Worm (Caenorhabditis elegans) whole organism, early embryonic: ENCODE measurements around the gene emb-5.

Experiments
- B0310.2 ChIP-seq: sonication (generic microtip); optimal IDR thresholded peaks from 2 replicates; lab custom pipeline; 2016; ENCODE audit warnings: mild to moderate bottlenecking, missing genetic modification characterization, missing compliant biosample characterization
- F13C5.2 ChIP-seq: sonication (generic microtip); optimal IDR thresholded peaks from 2 replicates; lab custom pipeline; 2017; ENCODE audit warnings: mild to moderate bottlenecking, missing genetic modification characterization, inconsistent platforms, missing compliant biosample characterization
- aly-1 ChIP-seq: sonication (generic microtip); optimal IDR thresholded peaks from 2 replicates; lab custom pipeline; 2016; ENCODE audit warnings: missing genetic modification characterization, missing compliant biosample characterization
- ama-1 ChIP-seq: fragments of 150-350 bp; optimal IDR thresholded peaks from 2 replicates; lab custom pipeline; 2014
- ceh-36 ChIP-seq: sonication (generic microtip); optimal IDR thresholded peaks from 2 replicates; lab custom pipeline; 2016; ENCODE audit warnings: missing genetic modification characterization, inconsistent platforms, missing compliant biosample characterization
- flt-1 ChIP-seq: fragments of 200-800 bp; sonication (Bioruptor generic); IDR thresholded peaks from 2 replicates; pipeline ENCODE4 v1.3.6; 2022; ENCODE audit warnings: missing genetic modification characterization, missing compliant biosample characterization
- hmg-4 ChIP-seq: fragments of 200-800 bp; sonication (Bioruptor generic); optimal IDR thresholded peaks from 2 replicates; lab custom pipeline; 2018; ENCODE audit warnings: mild to moderate bottlenecking, missing genetic modification characterization, missing compliant biosample characterization
- pes-1 ChIP-seq: fragments of 200-800 bp; sonication (Bioruptor generic); IDR thresholded peaks from 2 replicates; pipeline ENCODE4 v1.3.6; 2022; ENCODE audit warnings: missing genetic modification reagents, missing genetic modification characterization, missing compliant biosample characterization
- sea-1 ChIP-seq: fragments of 200-800 bp; sonication (Bioruptor generic); conservative IDR thresholded peaks from 2 replicates; pipeline ENCODE4 v1.3.6; 2022; ENCODE audit warnings: missing genetic modification characterization, missing compliant biosample characterization
- tbx-11 ChIP-seq: fragments of 200-800 bp; sonication (Bioruptor generic); IDR thresholded peaks from 2 replicates; pipeline ENCODE4 v1.3.6; 2022; ENCODE audit warnings: missing genetic modification characterization, missing compliant biosample characterization
- tbx-37 ChIP-seq: fragments of 200-800 bp; sonication (Bioruptor generic); conservative IDR thresholded peaks from 2 replicates; pipeline ENCODE4 v1.3.6; 2022; ENCODE audit warnings: missing genetic modification reagents, missing genetic modification characterization, missing compliant biosample characterization
- tra-4 ChIP-seq: sonication (generic microtip); optimal IDR thresholded peaks from 2 replicates; lab custom pipeline; 2017; ENCODE audit warnings: missing genetic modification characterization, missing compliant biosample characterization

DNA sequence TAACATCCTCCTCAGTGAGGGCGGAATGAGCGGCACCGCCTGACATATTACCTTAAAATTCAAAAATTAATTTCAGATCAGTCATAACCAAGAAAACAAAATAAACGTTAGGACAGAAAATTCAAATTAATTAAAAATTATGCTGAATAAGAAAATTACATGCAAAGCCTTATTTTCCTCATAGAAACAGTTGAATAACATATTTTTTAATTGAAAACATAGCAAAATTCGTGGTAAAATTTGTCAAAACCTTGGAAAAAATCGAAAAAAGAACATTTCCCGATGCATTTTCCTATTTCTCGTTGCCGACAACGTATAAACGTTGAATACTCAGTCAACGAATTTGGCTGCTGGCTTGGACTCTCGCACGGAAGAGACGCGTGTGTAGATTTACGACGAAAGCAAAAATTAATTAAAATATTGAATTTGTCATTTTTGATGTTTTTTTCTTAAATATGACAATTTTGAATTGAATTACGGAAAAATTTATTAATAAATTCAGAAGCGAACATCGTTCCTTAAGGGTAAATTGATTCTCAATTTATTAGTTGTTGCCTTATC lies 33.6 kb upstream of the emb-5 start, which contains the start of the genes rps-0 and rbg-3:
- TF ChIP-seq sea-1 (GFP tag; lab: Robert Waterston, UW) (no peak), pes-1 (GFP tag; lab: Robert Waterston, UW) (no peak), tra-4 (tag; lab: Kevin White, UChicago) (no peak), B0310.2 (tag; lab: Kevin White, UChicago) (no peak), tbx-37 (GFP tag; lab: Robert Waterston, UW) (no peak), ama-1 (no peak), F13C5.2 (tag; lab: Kevin White, UChicago) (peak; percentile 80), aly-1 (tag; lab: Kevin White, UChicago) (no peak), flt-1 (no peak), tbx-11 (no peak), hmg-4 (GFP tag; lab: Kevin White, UChicago) (no peak), ceh-36 (no peak)
